Worm (Caenorhabditis elegans): ENCODE measurements around the gene slc-25A18.1.

The slc-25A18.1 gene

ce11 chrX:15003891-15004550 lies at the start of gene slc-25A18.1:
TSS of gene slc-25A18.1 (minus strand) at chrX:15003941.
- TF ChIP-seq dao-5 (tag; optimal IDR thresholded peaks at IDR 0.05), result no peak
- TF ChIP-seq W03F9.2 (tag; optimal IDR thresholded peaks at IDR 0.05), result no peak
- no peak for TF ChIP-seq him-1 (tag; optimal IDR thresholded peaks at IDR 0.05)

DNA sequence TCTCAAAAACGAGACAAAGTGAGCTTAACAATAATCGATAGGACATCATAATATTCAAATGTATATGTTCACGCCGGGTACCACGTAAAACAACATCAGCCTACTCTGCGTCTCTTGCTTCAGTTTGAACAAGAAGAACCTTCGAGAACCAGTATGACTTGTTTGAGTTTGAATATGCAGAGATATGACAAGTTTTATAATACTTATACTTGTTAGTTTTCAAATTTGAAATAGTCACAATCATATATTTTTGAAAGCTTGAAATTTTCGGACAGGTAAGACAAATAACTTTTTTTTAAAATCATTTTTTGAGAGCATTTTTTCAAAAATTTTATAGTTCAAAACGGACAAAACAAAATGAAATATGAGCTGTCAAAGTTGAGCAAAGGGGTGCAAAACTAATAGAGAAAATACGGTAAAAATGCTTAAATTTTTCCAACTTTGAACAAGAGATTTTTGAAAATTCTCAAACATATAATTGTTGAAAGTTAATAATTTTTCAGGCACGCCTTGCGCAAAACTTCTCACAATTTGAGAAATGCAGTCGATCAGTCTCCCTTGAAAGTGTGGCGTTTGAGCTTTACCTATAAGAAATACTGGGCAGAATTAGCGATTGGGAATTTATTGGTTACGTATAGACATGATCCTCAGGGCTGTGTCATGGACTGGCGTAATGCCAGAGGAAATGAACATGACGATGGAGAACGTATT lies 49.6 kb upstream of the slc-25A18.1 start, which contains the start of gene H03G16.1:
H03G16.1 (plus strand) TSS at position 661 of the 711 bp plus-strand sequence.
- TF ChIP-seq him-1 (tag; optimal IDR thresholded peaks at IDR 0.05) (no peak), W03F9.2 (tag; optimal IDR thresholded peaks at IDR 0.05) (no peak), dao-5 (tag; optimal IDR thresholded peaks at IDR 0.05) (no peak)

DNA sequence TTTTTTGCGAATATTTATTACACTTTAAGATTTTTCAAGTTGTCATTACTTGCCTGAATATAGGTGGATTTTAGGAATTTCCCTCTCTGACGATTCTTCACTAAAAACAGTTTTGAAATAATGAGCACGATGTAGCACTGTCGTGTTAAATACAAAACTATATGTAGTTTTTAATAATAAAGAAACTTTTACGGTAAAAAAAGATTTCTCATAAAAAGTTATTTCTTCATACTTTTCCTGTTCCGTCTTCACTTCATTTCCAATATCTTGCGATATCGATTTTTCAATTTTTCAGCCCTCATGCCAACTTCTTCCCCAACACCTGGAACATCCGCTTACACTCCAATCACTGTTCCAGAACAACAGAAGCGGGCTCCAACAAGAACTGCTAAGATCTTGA lies 48.6 kb upstream of the slc-25A18.1 start, which contains the start of gene H03G16.6:
H03G16.6 (plus strand) TSS at position 301 of the 400 bp plus-strand sequence.
- TF ChIP-seq him-1 (tag; optimal IDR thresholded peaks at IDR 0.05) (no peak), dao-5 (tag; optimal IDR thresholded peaks at IDR 0.05) (no peak), W03F9.2 (tag; optimal IDR thresholded peaks at IDR 0.05) (no peak)

- no peak for TF ChIP-seq W03F9.2 (tag; optimal IDR thresholded peaks at IDR 0.05)
- no peak for TF ChIP-seq dao-5 (tag; optimal IDR thresholded peaks at IDR 0.05)
- no peak for TF ChIP-seq him-1 (tag; optimal IDR thresholded peaks at IDR 0.05)
Measured at ce11 chrX:15050006-15050405, 46.3 kb upstream of the slc-25A18.1 start.

ce11 chrX:15047541-15047940 lies 43.8 kb upstream of the slc-25A18.1 start:
- no peak for TF ChIP-seq W03F9.2 (tag; optimal IDR thresholded peaks at IDR 0.05)
- TF ChIP-seq dao-5 (tag; optimal IDR thresholded peaks at IDR 0.05), result no peak
- TF ChIP-seq him-1 (tag; optimal IDR thresholded peaks at IDR 0.05), result no peak

ce11 chrX:15045401-15045800 lies 41.7 kb upstream of the slc-25A18.1 start:
- TF ChIP-seq him-1 (tag; optimal IDR thresholded peaks at IDR 0.05) (no peak), W03F9.2 (tag; optimal IDR thresholded peaks at IDR 0.05) (no peak), dao-5 (tag; optimal IDR thresholded peaks at IDR 0.05) (no peak)

ce11 chrX:15042549-15042948 lies 38.8 kb upstream of the slc-25A18.1 start:
- TF ChIP-seq dao-5 (tag; optimal IDR thresholded peaks at IDR 0.05) (no peak), W03F9.2 (tag; optimal IDR thresholded peaks at IDR 0.05) (no peak), him-1 (tag; optimal IDR thresholded peaks at IDR 0.05) (no peak)

DNA sequence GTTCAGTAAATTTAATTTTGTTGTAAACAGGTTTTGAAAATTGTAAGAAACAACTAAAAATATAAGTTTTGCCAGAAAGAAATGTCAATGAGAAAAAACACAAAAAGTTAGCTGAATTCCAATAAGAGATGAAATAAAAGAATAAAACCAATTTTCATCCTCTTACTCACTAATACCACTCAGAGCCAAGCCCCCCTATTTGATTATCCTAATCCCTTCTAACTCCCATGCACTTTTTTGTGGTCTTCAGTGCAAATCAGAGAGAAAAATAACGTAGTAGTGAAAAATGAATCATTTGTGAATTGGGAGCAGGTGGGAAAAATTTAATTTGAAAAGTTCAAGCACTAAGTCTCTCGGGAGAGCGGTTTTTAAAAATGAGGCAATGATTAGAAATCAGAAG lies 37.6 kb upstream of the slc-25A18.1 start:
- TF ChIP-seq him-1 (tag; optimal IDR thresholded peaks at IDR 0.05) (no peak), dao-5 (tag; optimal IDR thresholded peaks at IDR 0.05) (no peak), W03F9.2 (tag; optimal IDR thresholded peaks at IDR 0.05) (no peak)

DNA sequence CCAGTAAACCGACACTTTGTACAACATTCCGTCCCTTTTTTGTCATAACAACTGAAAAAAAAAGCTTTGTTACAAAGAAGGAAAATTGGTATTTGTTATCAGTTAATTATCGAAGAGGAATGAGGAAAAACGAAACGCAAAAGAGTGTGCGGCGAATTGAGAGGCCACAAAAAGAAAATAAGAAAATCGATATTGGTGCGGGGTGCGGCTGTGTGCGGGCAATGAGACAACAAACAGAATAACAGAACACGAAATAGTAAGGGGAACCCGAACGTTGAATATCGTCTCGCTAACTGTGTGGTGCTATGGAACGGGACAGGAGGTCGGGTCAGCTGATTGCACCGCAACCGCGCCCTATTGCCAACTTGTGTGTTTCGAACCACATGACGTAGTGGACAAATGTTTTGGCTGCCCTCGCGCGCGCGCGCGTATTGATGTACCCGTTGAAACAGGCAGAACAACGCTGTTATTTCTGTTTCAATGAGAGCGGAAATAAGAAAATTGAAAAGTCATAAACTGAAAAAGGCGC lies 36.9 kb upstream of the slc-25A18.1 start, which contains the start of gene C18B12.4:
C18B12.4 (minus strand) TSS at position 51 of the 529 bp plus-strand sequence.
- no peak for TF ChIP-seq dao-5 (tag; optimal IDR thresholded peaks at IDR 0.05)
- no peak for TF ChIP-seq him-1 (tag; optimal IDR thresholded peaks at IDR 0.05)
- TF ChIP-seq W03F9.2 (tag; optimal IDR thresholded peaks at IDR 0.05), result peak; percentile 63

DNA sequence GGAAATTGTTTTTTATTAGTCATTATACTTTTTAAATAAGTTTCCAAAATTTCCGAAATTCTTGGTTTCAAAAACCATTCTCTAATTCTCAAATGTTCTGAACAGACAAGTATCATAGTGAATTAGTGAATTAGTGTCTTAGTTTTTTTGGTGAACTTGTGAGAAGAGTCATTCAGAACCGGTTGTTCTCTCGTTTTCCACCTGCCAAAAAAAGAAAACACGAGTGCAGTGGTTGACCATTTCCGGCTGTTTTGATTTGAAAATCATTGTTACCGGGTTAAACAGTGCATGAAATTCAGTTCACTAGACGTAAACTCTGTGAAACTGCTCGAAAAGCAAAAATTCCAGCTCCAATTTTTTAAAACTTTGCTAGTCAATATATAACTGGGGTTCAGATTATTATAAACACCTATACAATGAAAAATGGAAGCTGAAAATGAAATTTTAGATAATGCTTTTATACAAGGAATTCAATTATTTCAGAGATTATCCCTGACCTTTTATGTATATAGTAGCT lies 36.0 kb upstream of the slc-25A18.1 start:
- TF ChIP-seq dao-5 (tag; optimal IDR thresholded peaks at IDR 0.05), result no peak
- no peak for TF ChIP-seq W03F9.2 (tag; optimal IDR thresholded peaks at IDR 0.05)
- TF ChIP-seq him-1 (tag; optimal IDR thresholded peaks at IDR 0.05), result no peak

DNA sequence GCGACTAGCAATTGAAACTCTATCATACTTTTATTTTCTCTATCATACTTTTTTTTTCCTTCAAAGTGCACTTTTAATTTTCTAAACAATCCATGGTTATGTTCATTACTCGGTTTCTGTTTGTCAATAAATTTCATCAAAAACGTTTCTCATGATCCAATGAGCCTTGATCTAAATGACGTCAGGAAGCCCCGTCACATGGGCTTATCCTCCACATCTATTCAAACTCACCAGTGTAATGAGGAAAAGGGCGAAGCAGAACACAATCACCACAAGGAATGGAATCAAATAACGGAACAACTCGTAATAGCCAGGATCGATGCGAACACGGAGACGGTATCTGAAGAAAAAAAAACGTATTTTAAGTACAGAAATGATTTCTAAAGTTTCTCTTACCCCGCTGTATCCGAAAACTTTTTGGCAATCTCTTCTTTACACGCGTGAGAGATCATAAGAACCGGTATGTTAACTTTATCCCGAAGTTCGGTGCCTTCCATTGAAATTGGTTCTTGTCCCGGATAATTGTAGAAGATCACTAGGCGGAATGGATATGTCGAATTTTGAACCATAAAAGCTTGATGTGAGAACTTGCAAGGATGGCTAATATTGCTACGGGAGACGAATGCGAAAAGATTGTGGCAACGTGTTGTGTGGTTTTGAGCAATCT lies 35.4 kb upstream of the slc-25A18.1 start:
- TF ChIP-seq dao-5 (tag; optimal IDR thresholded peaks at IDR 0.05), result no peak
- TF ChIP-seq W03F9.2 (tag; optimal IDR thresholded peaks at IDR 0.05), result no peak
- TF ChIP-seq him-1 (tag; optimal IDR thresholded peaks at IDR 0.05), result no peak

DNA sequence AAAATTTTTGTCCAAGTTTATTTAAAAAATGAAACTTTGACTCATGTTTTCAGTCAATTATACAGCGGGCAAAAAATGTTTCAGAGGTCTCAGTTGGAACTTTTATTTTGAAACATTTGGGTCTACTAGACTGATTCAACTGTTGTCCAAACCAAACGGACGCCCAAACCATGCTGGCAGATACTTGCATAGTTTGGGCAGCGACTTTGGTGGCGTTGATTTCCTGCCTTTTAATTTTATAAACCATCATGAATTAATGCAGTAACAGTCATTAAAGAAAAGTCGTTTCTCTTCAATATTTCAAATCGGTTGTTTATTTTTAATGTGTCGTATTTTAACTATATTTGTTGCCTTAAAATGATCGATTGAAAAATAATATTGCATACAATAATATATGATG lies 32.5 kb upstream of the slc-25A18.1 start:
- TF ChIP-seq him-1 (tag; optimal IDR thresholded peaks at IDR 0.05) (no peak), dao-5 (tag; optimal IDR thresholded peaks at IDR 0.05) (no peak), W03F9.2 (tag; optimal IDR thresholded peaks at IDR 0.05) (no peak)

DNA sequence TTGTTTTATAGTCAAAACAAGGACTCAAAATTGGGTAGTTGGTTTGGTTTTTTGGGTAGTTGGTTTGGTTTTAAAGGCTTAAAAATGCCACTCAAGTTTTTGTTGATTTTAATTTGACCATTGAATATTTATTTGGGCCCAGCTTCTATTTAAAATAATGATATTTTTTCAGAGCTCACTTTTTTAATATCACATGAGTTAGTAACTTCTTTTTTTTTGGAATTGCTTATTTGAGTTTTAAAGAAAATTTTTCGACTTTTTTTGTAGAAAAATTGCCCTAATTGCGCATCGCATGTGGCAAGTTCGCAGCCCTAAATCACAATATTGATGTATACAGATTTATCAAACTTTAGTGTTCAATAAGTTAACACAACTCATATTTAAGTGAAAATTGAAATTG lies 32.0 kb upstream of the slc-25A18.1 start:
- TF ChIP-seq him-1 (tag; optimal IDR thresholded peaks at IDR 0.05), result no peak
